Fruit fly (Drosophila melanogaster): ENCODE measurements around the gene CG42264.

Gene CG42264

DNA sequence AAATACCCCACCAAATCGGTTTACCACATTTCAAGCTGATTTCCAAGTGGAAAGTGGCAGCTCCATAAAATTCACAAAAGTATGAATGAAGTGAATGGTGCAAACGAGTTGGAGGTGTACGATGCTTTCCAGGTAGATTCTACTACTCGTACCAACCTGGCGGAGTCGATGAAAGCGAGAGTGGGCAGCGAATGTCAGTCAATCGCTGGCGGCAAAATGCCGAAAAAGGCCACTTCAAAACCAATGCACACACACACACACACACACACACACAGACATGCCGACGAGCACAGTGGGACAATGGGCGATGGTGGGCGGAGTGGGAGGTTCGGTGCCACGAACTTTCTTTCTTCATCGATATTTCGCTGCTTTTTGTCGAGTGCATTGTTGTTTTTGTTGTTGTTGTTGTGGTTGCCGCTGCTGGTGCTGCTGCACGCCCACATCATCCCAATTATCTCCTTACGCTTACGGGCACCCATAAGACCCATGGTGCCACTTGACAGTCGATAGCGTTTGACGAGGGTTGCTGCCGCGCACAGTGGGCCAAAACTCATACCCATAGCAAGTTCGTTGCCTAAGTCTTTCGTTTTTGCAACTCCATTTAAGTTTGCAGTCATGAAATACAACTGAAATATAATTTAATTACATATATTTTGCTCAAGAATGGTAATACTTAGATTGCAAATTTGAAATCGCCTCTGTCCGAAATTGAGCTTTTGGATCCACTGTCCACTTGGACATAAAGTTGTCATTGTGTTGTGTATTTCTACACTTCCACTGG is 7.0 kb upstream of the CG42264 start (continued):
- TF ChIP-seq croc (GFP tag; conservative IDR thresholded peaks at IDR 0.05) (peak; percentile 39; the same call in 1 of the 3 replicates), CG6654 (GFP tag; optimal IDR thresholded peaks at IDR 0.05) (no peak), CG10209 (GFP tag; optimal IDR thresholded peaks at IDR 0.05) (peak; percentile 35), Blimp-1 (GFP tag; optimal IDR thresholded peaks at IDR 0.05) (peak; percentile 84), Ets65A (GFP tag) (no peak), gsb (GFP tag; IDR thresholded peaks at IDR 0.05) (no peak), Ptx1 (GFP tag; IDR thresholded peaks at IDR 0.05) (peak; percentile 49), CG13287 (GFP tag; IDR thresholded peaks at IDR 0.05; ENCODE audit: partially characterized antibody) (no peak), Hr78 (GFP tag; optimal IDR thresholded peaks at IDR 0.05) (peak in 1 of 2 experiments; percentile 6), CG12744 (GFP tag; optimal IDR thresholded peaks at IDR 0.05) (no peak), gsb-n (tag; optimal IDR thresholded peaks at IDR 0.05) (peak; percentile 34), Xrp1 (GFP tag; IDR thresholded peaks at IDR 0.05) (peak; percentile 55; the same call in 1 of the 2 replicates), shn (GFP tag; optimal IDR thresholded peaks at IDR 0.05) (no peak), CG7839 (tag; optimal IDR thresholded peaks at IDR 0.05) (peak; percentile 62), CG9609 (GFP tag; optimal IDR thresholded peaks at IDR 0.05) (no peak), zf30C (GFP tag; optimal IDR thresholded peaks at IDR 0.05) (no peak), Oli (tag; optimal IDR thresholded peaks at IDR 0.05) (peak; percentile 70), phol (tag; optimal IDR thresholded peaks at IDR 0.05) (peak; percentile 62), Atf3 (GFP tag; optimal IDR thresholded peaks at IDR 0.05) (no peak), trh (GFP tag; optimal IDR thresholded peaks at IDR 0.05) (no peak), CG5245 (GFP tag; optimal IDR thresholded peaks at IDR 0.05) (no peak), CG13296 (GFP tag; optimal IDR thresholded peaks at IDR 0.05) (no peak), Optix (GFP tag; IDR thresholded peaks at IDR 0.05) (no peak), CG12659 (GFP tag; optimal IDR thresholded peaks at IDR 0.05) (peak; percentile 14), gce (GFP tag; IDR thresholded peaks at IDR 0.05) (no peak), vvl (GFP tag; IDR thresholded peaks at IDR 0.05) (peak; percentile 52; the same call in 1 of the 2 replicates), wor (GFP tag; IDR thresholded peaks at IDR 0.05) (peak; percentile 58), Abd-B (GFP tag; optimal IDR thresholded peaks at IDR 0.05) (peak; percentile 20), dysf (GFP tag; IDR thresholded peaks at IDR 0.05) (peak; percentile 51; the same call in 2 of the 3 replicates), ERR (GFP tag; optimal IDR thresholded peaks at IDR 0.05) (no peak), gem (tag; optimal IDR thresholded peaks at IDR 0.05) (peak; percentile 69), CG31365 (tag; optimal IDR thresholded peaks at IDR 0.05) (no peak), schlank (tag; optimal IDR thresholded peaks at IDR 0.05) (no peak), Ada2b (GFP tag; IDR thresholded peaks at IDR 0.05) (no peak), cwo (GFP tag; optimal IDR thresholded peaks at IDR 0.05) (no peak), mam (GFP tag; optimal IDR thresholded peaks at IDR 0.05) (no peak), pros (GFP tag; optimal IDR thresholded peaks at IDR 0.05) (no peak), kay (GFP tag; optimal IDR thresholded peaks at IDR 0.05) (no peak), tin (GFP tag; optimal IDR thresholded peaks at IDR 0.05) (peak; percentile 35), CG18262 (tag; optimal IDR thresholded peaks at IDR 0.05) (peak; percentile 54), dmrt99B (tag; optimal IDR thresholded peaks at IDR 0.05) (peak; percentile 76), Fer2 (tag; optimal IDR thresholded peaks at IDR 0.05) (no peak), CG2712 (tag; optimal IDR thresholded peaks at IDR 0.05) (peak; percentile 40), esg (GFP tag; conservative IDR thresholded peaks at IDR 0.05) (no peak), lab (GFP tag; optimal IDR thresholded peaks at IDR 0.05) (peak; percentile 34), Hmx (GFP tag; optimal IDR thresholded peaks at IDR 0.05) (no peak), Max (GFP tag; optimal IDR thresholded peaks at IDR 0.05) (no peak), al (GFP tag; IDR thresholded peaks at IDR 0.05) (no peak), ci (GFP tag; IDR thresholded peaks at IDR 0.05) (peak; percentile 69)
